Fruit fly (Drosophila melanogaster): ENCODE measurements around the gene emb.

The emb gene

DNA sequence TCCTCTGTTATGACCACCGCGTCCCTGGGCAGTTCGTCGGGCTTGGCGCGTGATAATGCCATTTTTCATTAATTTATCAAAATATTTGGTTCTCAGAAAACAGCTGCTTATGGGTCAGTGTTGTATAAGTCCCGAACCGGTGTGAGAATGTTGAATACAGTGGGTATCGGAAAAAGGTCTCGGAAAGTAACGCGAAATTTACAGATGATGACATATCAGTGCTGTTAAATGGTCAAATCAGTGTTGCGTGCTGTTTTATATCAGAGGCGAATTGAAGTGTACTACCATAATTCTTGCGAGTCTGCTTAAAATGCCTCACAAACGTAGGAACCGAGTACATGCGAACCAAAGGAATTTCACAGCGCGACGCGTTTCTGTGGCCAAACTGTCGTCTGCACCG, 20.7 kb upstream of the emb start, which contains the start of the genes CG13392 and Rcd4 (continued):
- peak; percentile 50 for TF ChIP-seq Eip75B (GFP tag; optimal IDR thresholded peaks at IDR 0.05)
- TF ChIP-seq CG1621 (tag; optimal IDR thresholded peaks at IDR 0.05) = peak; percentile 70
- TF ChIP-seq CG6276 (GFP tag; optimal IDR thresholded peaks at IDR 0.05) = no peak
- TF ChIP-seq CG8632 (GFP tag; optimal IDR thresholded peaks at IDR 0.05) = peak; percentile 26
- peak; percentile 42 for TF ChIP-seq Ets21C (GFP tag; optimal IDR thresholded peaks at IDR 0.05)
- TF ChIP-seq CG6854 (GFP tag; optimal IDR thresholded peaks at IDR 0.05) = peak; percentile 36
- TF ChIP-seq CG16779 (tag; optimal IDR thresholded peaks at IDR 0.05) = no peak
- TF ChIP-seq acj6 (GFP tag; optimal IDR thresholded peaks at IDR 0.05) = peak; percentile 60
- TF ChIP-seq net (GFP tag; optimal IDR thresholded peaks at IDR 0.05) = peak; percentile 52
- TF ChIP-seq CG10631 (GFP tag; optimal IDR thresholded peaks at IDR 0.05) = peak; percentile 62
- peak; percentile 57 for TF ChIP-seq Met (GFP tag; optimal IDR thresholded peaks at IDR 0.05)
- TF ChIP-seq CG8319 (GFP tag; optimal IDR thresholded peaks at IDR 0.05) = no peak
- TF ChIP-seq Hr38 (GFP tag; optimal IDR thresholded peaks at IDR 0.05) = no peak
- TF ChIP-seq CG8119 (GFP tag; IDR thresholded peaks at IDR 0.05) = no peak
- TF ChIP-seq lz (GFP tag; optimal IDR thresholded peaks at IDR 0.05) = peak; percentile 75
- peak; percentile 65 for TF ChIP-seq Sox102F (GFP tag; optimal IDR thresholded peaks at IDR 0.05)
- peak; percentile 30 for TF ChIP-seq dsx (GFP tag; optimal IDR thresholded peaks at IDR 0.05; ENCODE audit: poor library complexity, severe bottlenecking)
- TF ChIP-seq Sox15 (GFP tag; optimal IDR thresholded peaks at IDR 0.05) = no peak
- TF ChIP-seq topi (GFP tag; optimal IDR thresholded peaks at IDR 0.05) = peak; percentile 76
- TF ChIP-seq Gug (GFP tag; IDR thresholded peaks at IDR 0.05) = no peak
- TF ChIP-seq pdm3 (GFP tag; optimal IDR thresholded peaks at IDR 0.05) = peak; percentile 57
- TF ChIP-seq Sox14 (GFP tag; optimal IDR thresholded peaks at IDR 0.05) = peak; percentile 62
- TF ChIP-seq fd85E (GFP tag; optimal IDR thresholded peaks at IDR 0.05) = peak; percentile 21
- peak; percentile 64 for TF ChIP-seq eg (GFP tag; IDR thresholded peaks at IDR 0.05)

DNA sequence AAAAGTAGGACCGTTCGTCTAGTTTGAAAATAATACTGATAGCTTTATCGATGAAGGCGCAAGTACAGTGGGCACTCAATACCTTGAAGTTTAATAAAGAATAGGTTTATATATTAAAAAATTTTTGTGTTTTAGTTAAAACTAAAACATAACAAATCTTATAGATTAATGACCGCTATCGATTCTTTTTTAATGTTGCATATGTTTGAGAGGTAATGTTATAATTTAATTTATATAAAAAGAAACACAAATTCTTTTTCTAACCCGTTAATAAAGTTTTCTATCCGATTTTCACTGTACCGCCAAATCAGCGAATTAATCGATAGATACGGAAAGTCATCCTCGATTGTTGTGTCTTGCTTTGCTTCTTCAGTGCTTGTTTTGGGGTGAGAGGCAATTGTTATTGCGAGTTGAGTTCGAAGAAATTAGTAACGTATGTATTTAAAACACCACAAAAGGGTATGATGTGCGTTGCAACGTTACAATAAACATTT, 19.2 kb upstream of the emb start, which contains the start of the genes Dad1 and CG13384:
Gene Dad1, minus strand, starts transcription at position 30 of the 494 bp plus-strand sequence.
Gene CG13384, plus strand, starts transcription at position 348 of the 494 bp plus-strand sequence.
- TF ChIP-seq pdm3 (GFP tag; optimal IDR thresholded peaks at IDR 0.05) (peak; percentile 90), esn (GFP tag; optimal IDR thresholded peaks at IDR 0.05) (peak; percentile 96), Met (GFP tag; optimal IDR thresholded peaks at IDR 0.05) (peak; percentile 91), CG15336 (GFP tag; IDR thresholded peaks at IDR 0.05) (peak; percentile 90), CG6808 (GFP tag; optimal IDR thresholded peaks at IDR 0.05) (peak; percentile 88), CG32006 (GFP tag; optimal IDR thresholded peaks at IDR 0.05) (peak; percentile 93), Hr4 (GFP tag; optimal IDR thresholded peaks at IDR 0.05) (peak; percentile 93), CG11762 (GFP tag; optimal IDR thresholded peaks at IDR 0.05; ENCODE audit: insufficient read depth) (peak; percentile 88), cyc (GFP tag; optimal IDR thresholded peaks at IDR 0.05) (peak; percentile 89), Gug (GFP tag; IDR thresholded peaks at IDR 0.05) (peak; percentile 92), OdsH (GFP tag; optimal IDR thresholded peaks at IDR 0.05) (peak; percentile 95), Lpt (GFP tag; optimal IDR thresholded peaks at IDR 0.05) (peak; percentile 86), CG11294 (GFP tag; IDR thresholded peaks at IDR 0.05) (peak; percentile 94), CG8319 (GFP tag; optimal IDR thresholded peaks at IDR 0.05) (peak; percentile 84), dac (GFP tag; optimal IDR thresholded peaks at IDR 0.05) (peak; percentile 57), Blimp-1 (GFP tag; optimal IDR thresholded peaks at IDR 0.05) (peak; percentile 85), CG16779 (tag; optimal IDR thresholded peaks at IDR 0.05) (peak; percentile 61), Ets96B (tag; optimal IDR thresholded peaks at IDR 0.05) (peak; percentile 80), fd59A (GFP tag; optimal IDR thresholded peaks at IDR 0.05) (peak; percentile 78), svp (GFP tag) (peak; percentile 96), CG7368 (GFP tag; optimal IDR thresholded peaks at IDR 0.05) (peak; percentile 81), CG3032 (tag; optimal IDR thresholded peaks at IDR 0.05) (peak; percentile 95), Eip93F (GFP tag; optimal IDR thresholded peaks at IDR 0.05) (peak; percentile 83), CG10669 (GFP tag; optimal IDR thresholded peaks at IDR 0.05) (peak; percentile 91), dsx (GFP tag; optimal IDR thresholded peaks at IDR 0.05; ENCODE audit: poor library complexity, severe bottlenecking) (peak; percentile 93), CG8632 (GFP tag; optimal IDR thresholded peaks at IDR 0.05) (peak; percentile 93), CG6854 (GFP tag; optimal IDR thresholded peaks at IDR 0.05) (peak; percentile 78), vri (GFP tag; optimal IDR thresholded peaks at IDR 0.05) (peak; percentile 77), CG31627 (GFP tag; optimal IDR thresholded peaks at IDR 0.05) (peak; percentile 86), CG10631 (GFP tag; optimal IDR thresholded peaks at IDR 0.05) (peak; percentile 91), spab (GFP tag; optimal IDR thresholded peaks at IDR 0.05) (peak; percentile 80), ss (GFP tag; optimal IDR thresholded peaks at IDR 0.05) (peak; percentile 87 to 90), CG4318 (GFP tag; optimal IDR thresholded peaks at IDR 0.05) (peak; percentile 86), CG8119 (GFP tag; IDR thresholded peaks at IDR 0.05) (peak; percentile 94), CG6276 (GFP tag; optimal IDR thresholded peaks at IDR 0.05) (peak; percentile 83), net (GFP tag; optimal IDR thresholded peaks at IDR 0.05) (peak; percentile 87), Hr38 (GFP tag; optimal IDR thresholded peaks at IDR 0.05) (no peak)

All from whole organism, prepupa.